Worm (Caenorhabditis elegans) whole organism, midembryonic: Measurements from ENCODE around the gene sto-3.

Experiments used
- T22C8.4 ChIP-seq: fragments of 200-800 bp; sonication (Bioruptor generic); IDR thresholded peaks from 2 replicates; pipeline ENCODE4 v1.3.6; 2022; ENCODE audit warnings: missing genetic modification characterization, missing compliant biosample characterization
- cog-1 ChIP-seq: sonication (generic microtip); optimal IDR thresholded peaks from 2 replicates; lab custom pipeline; 2016; ENCODE audit warnings: missing genetic modification characterization, missing compliant biosample characterization
- flt-1 ChIP-seq: fragments of 200-800 bp; sonication (Bioruptor generic); IDR thresholded peaks from 2 replicates; pipeline ENCODE4 v1.3.6; 2022; ENCODE audit warnings: missing genetic modification characterization, missing compliant biosample characterization
- klf-2 ChIP-seq: fragments of 200-800 bp; sonication (Bioruptor generic); conservative IDR thresholded peaks from 2 replicates; pipeline ENCODE4 v1.3.6; 2022; ENCODE audit warnings: missing genetic modification reagents, missing genetic modification characterization, missing compliant biosample characterization
- med-1 ChIP-seq: sonication (generic microtip); optimal IDR thresholded peaks from 2 replicates; lab custom pipeline; 2017; ENCODE audit warnings: missing genetic modification characterization, mild to moderate bottlenecking, missing compliant biosample characterization, antibody characterized with exemption, missing genetic modification reagents; ENCODE audit not compliant: insufficient read depth
- ref-1 ChIP-seq: fragments of 200-800 bp; sonication (Bioruptor generic); conservative IDR thresholded peaks from 2 replicates; pipeline ENCODE4 v1.3.6; 2022; ENCODE audit warnings: missing genetic modification reagents, missing genetic modification characterization, missing compliant biosample characterization
- tab-1 ChIP-seq: fragments of 200-800 bp; sonication (Bioruptor generic); IDR thresholded peaks from 2 replicates; pipeline ENCODE4 v1.3.6; 2022; ENCODE audit warnings: missing genetic modification characterization, missing compliant biosample characterization
- ztf-23 ChIP-seq: fragments of 200-800 bp; sonication (Bioruptor generic); IDR thresholded peaks from 2 replicates; pipeline ENCODE4 v1.3.6; 2022; ENCODE audit warnings: missing genetic modification reagents, missing genetic modification characterization, missing compliant biosample characterization
- ztf-29 ChIP-seq: fragments of 200-800 bp; sonication (Bioruptor generic); IDR thresholded peaks from 2 replicates; pipeline ENCODE4 v1.3.6; 2022; ENCODE audit warnings: missing genetic modification reagents, missing genetic modification characterization, missing compliant biosample characterization

- TF ChIP-seq T22C8.4 (GFP tag; lab: Robert Waterston, UW) (no peak), flt-1 (no peak), tab-1 (GFP tag; lab: Robert Waterston, UW) (no peak), med-1 (GFP tag; lab: Kevin White, UChicago) (no peak), klf-2 (no peak), ref-1 (GFP tag; lab: Robert Waterston, UW) (no peak), cog-1 (no peak), ztf-23 (no peak), ztf-29 (GFP tag; lab: Robert Waterston, UW) (no peak)
Measured at ce11 chrX:11591620-11592019, 30.3 kb downstream of the sto-3 start, which contains the start of gene F52D10.2.
